Worm (Caenorhabditis elegans): Measurements from ENCODE around the gene fmi-1.

- TF ChIP-seq ama-1 (optimal IDR thresholded peaks at IDR 0.05) (no peak), sea-1 (GFP tag; conservative IDR thresholded peaks at IDR 0.05) (no peak), scrt-1 (GFP tag; IDR thresholded peaks at IDR 0.05) (no peak), hmbx-1 (tag; optimal IDR thresholded peaks at IDR 0.05) (no peak), flt-1 (GFP tag; IDR thresholded peaks at IDR 0.05) (no peak), pes-1 (GFP tag; IDR thresholded peaks at IDR 0.05) (no peak), B0310.2 (tag; optimal IDR thresholded peaks at IDR 0.05) (no peak), tbx-11 (GFP tag; IDR thresholded peaks at IDR 0.05) (no peak), F13C5.2 (tag; optimal IDR thresholded peaks at IDR 0.05) (no peak), ets-7 (tag; optimal IDR thresholded peaks at IDR 0.05) (no peak), aly-1 (tag; optimal IDR thresholded peaks at IDR 0.05) (no peak), ceh-13 (GFP tag; optimal IDR thresholded peaks at IDR 0.05) (no peak), hnd-1 (tag; optimal IDR thresholded peaks at IDR 0.05) (no peak), tra-4 (tag; optimal IDR thresholded peaks at IDR 0.05) (no peak)
Observed at ce11 chrV:13070278-13070677, 51.4 kb downstream of the fmi-1 start.
